Worm (Caenorhabditis elegans): ENCODE measurements around the gene fust-1.

DNA sequence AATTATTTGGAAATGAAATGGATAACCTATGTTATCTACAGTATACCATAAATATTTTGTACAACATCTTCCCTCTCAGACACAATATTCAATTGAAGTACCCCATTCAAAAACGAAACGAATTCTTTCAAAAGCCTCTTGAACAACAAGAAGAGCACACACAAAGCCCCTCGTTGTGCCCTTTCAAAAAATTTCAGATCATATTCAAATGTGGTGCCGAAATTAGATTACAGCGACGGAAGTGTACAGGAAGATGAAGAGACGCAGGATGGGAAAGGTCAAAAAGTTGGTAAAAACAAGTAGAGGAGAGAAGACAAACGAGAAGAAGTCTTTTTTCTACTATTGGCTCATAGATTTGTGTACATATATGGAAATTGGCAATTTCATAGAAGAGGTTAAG, 23.7 kb downstream of the fust-1 start:
- TF ChIP-seq ama-1 (optimal IDR thresholded peaks at IDR 0.05), result no peak
- no peak for TF ChIP-seq hnd-1 (tag; optimal IDR thresholded peaks at IDR 0.05)

Data from whole organism, early embryonic.